Fruit fly (Drosophila melanogaster) whole organism, prepupa: ENCODE data around the gene Edc3.

Experiments
- CG10631 ChIP-seq: fragments of 200-800 bp; sonication (Bioruptor generic); optimal IDR thresholded peaks from 2 replicates; lab custom pipeline; 2016; ENCODE audit warnings: missing biosample characterization, missing genetic modification characterization
- CG15336 ChIP-seq: fragments of 200-800 bp; sonication (Bioruptor generic); IDR thresholded peaks from 2 replicates; pipeline ENCODE4 v1.3.6; 2022; ENCODE audit warnings: missing biosample characterization, missing genetic modification characterization
- CG1621 ChIP-seq: fragments of 200-800 bp; sonication (Bioruptor generic); optimal IDR thresholded peaks from 3 replicates; lab custom pipeline; 2018; ENCODE audit warnings: missing biosample characterization, mild to moderate bottlenecking, missing genetic modification characterization
- CG34406 ChIP-seq: fragments of 200-800 bp; sonication (Bioruptor generic); optimal IDR thresholded peaks from 3 replicates; lab custom pipeline; 2016; ENCODE audit warnings: missing biosample characterization, missing genetic modification characterization
- fkh ChIP-seq: fragments of 200-800 bp; sonication (Bioruptor generic); optimal IDR thresholded peaks from 3 replicates; lab custom pipeline; 2017; ENCODE audit warnings: missing biosample characterization, mild to moderate bottlenecking, missing genetic modification characterization, moderate library complexity
- ss ChIP-seq, 2 experiments: fragments of 200-800 bp; sonication (Bioruptor generic); optimal IDR thresholded peaks; 2 replicates in 1 of 2; 3 replicates in 1 of 2; lab custom pipeline; 2017 to 2018; ENCODE audit warnings: mild to moderate bottlenecking in 2 of 2, missing biosample characterization in 2 of 2, missing genetic modification characterization in 2 of 2, moderate library complexity in 1 of 2

DNA sequence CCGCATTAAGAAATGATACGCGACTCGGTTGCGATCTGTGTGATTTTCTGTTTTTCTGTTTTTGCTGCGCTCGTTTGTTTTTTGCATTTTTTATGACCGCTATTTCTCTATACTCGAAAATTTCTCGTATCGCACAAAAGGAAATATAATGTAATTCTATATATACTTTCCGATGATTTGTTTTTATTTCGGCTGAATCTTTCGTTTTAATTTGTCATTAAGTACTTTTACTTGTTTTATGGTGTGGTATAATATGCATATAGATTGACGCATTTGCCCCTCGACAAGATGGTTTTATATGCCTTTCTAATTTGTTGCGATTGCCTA is 40.8 kb upstream of the Edc3 start:
- TF ChIP-seq ss (GFP tag; optimal IDR thresholded peaks at IDR 0.05; lab: Kevin White, UChicago) (no peak), CG34406 (GFP tag; lab: Kevin White, UChicago) (no peak), fkh (GFP tag; lab: Kevin White, UChicago) (no peak), CG10631 (GFP tag; lab: Kevin White, UChicago) (no peak), CG15336 (GFP tag; lab: Robert Waterston, UW) (no peak), CG1621 (no peak)
